Fruit fly (Drosophila melanogaster) whole organism, embryonic: ENCODE results near the gene Ciz1.

Experiments used
- Asciz ChIP-seq: fragments of 200-800 bp; sonication (Bioruptor generic); optimal IDR thresholded peaks from 2 replicates; lab custom pipeline; 2017; ENCODE audit warnings: missing biosample characterization, mild to moderate bottlenecking, missing genetic modification characterization, missing genetic modification reagents
- CG11504 ChIP-seq: fragments of 200-800 bp; sonication (Bioruptor generic); optimal IDR thresholded peaks from 3 replicates; lab custom pipeline; 2019; ENCODE audit warnings: missing biosample characterization, mild to moderate bottlenecking, missing genetic modification characterization, moderate library complexity
- CG12219 ChIP-seq: fragments of 200-800 bp; sonication (Bioruptor generic); optimal IDR thresholded peaks from 3 replicates; lab custom pipeline; 2018; ENCODE audit warnings: missing biosample characterization, mild to moderate bottlenecking, missing genetic modification characterization
- CG13296 ChIP-seq: fragments of 200-800 bp; sonication (Bioruptor generic); optimal IDR thresholded peaks from 3 replicates; lab custom pipeline; 2018; ENCODE audit warnings: missing biosample characterization, mild to moderate bottlenecking, missing genetic modification characterization
- CG14050 ChIP-seq: fragments of 200-800 bp; sonication (Bioruptor generic); IDR thresholded peaks from 3 replicates; pipeline ENCODE4 v1.3.6; 2022; ENCODE audit warnings: missing biosample characterization, missing genetic modification characterization
- CG14965 ChIP-seq: fragments of 200-800 bp; sonication (Bioruptor generic); optimal IDR thresholded peaks from 2 replicates; lab custom pipeline; 2016; ENCODE audit warnings: missing biosample characterization, missing genetic modification characterization, borderline replicate concordance
- CG15479 ChIP-seq: fragments of 200-800 bp; sonication (Bioruptor generic); optimal IDR thresholded peaks from 3 replicates; lab custom pipeline; 2019; ENCODE audit warnings: missing biosample characterization, mild to moderate bottlenecking, missing genetic modification characterization, moderate library complexity
- CG15601 ChIP-seq: fragments of 200-800 bp; sonication (Bioruptor generic); optimal IDR thresholded peaks from 3 replicates; lab custom pipeline; 2019; ENCODE audit warnings: missing biosample characterization, mild to moderate bottlenecking, missing genetic modification characterization, moderate library complexity
- CG17328 ChIP-seq: fragments of 200-800 bp; sonication (Bioruptor generic); IDR thresholded peaks from 2 replicates; pipeline ENCODE4 v1.3.6; 2022; ENCODE audit warnings: missing biosample characterization, missing genetic modification characterization
- CG2116 ChIP-seq: fragments of 200-800 bp; sonication (Bioruptor generic); optimal IDR thresholded peaks from 3 replicates; lab custom pipeline; 2018; ENCODE audit warnings: missing biosample characterization, mild to moderate bottlenecking, missing genetic modification characterization
- CG30403 ChIP-seq: fragments of 200-800 bp; sonication (Bioruptor generic); optimal IDR thresholded peaks from 3 replicates; lab custom pipeline; 2016; ENCODE audit warnings: missing biosample characterization, missing genetic modification characterization
- CG31224 ChIP-seq: fragments of 200-800 bp; sonication (Bioruptor generic); IDR thresholded peaks from 2 replicates; pipeline ENCODE4 v1.3.6; 2022; ENCODE audit warnings: missing biosample characterization, missing genetic modification characterization
- CG31388 ChIP-seq: fragments of 200-800 bp; sonication (Bioruptor generic); optimal IDR thresholded peaks from 2 replicates; lab custom pipeline; 2016; ENCODE audit warnings: missing biosample characterization, missing genetic modification characterization
- CG3163 ChIP-seq: fragments of 200-800 bp; sonication (Bioruptor generic); optimal IDR thresholded peaks from 3 replicates; lab custom pipeline; 2016; ENCODE audit warnings: missing biosample characterization, missing genetic modification characterization
- CG4360 ChIP-seq: fragments of 200-800 bp; sonication (Bioruptor generic); IDR thresholded peaks from 2 replicates; pipeline ENCODE4 v1.3.6; 2022; ENCODE audit warnings: missing biosample characterization, missing genetic modification characterization
- CG4820 ChIP-seq: fragments of 200-800 bp; sonication (Bioruptor generic); optimal IDR thresholded peaks from 3 replicates; lab custom pipeline; 2016; ENCODE audit warnings: missing biosample characterization, missing genetic modification characterization
- CG4854 ChIP-seq: fragments of 200-800 bp; sonication (Bioruptor generic); optimal IDR thresholded peaks from 2 replicates; lab custom pipeline; 2016; ENCODE audit warnings: missing biosample characterization, missing genetic modification characterization, inconsistent platforms
- CG6272 ChIP-seq: fragments of 200-800 bp; sonication (Bioruptor generic); IDR thresholded peaks from 2 replicates; pipeline ENCODE4 v1.3.6; 2022; ENCODE audit warnings: missing biosample characterization, missing genetic modification characterization
- CG8089 ChIP-seq: fragments of 200-800 bp; sonication (Bioruptor generic); optimal IDR thresholded peaks from 3 replicates; lab custom pipeline; 2016; ENCODE audit warnings: missing biosample characterization, missing genetic modification characterization
- CG8388 ChIP-seq: fragments of 200-800 bp; sonication (Bioruptor generic); optimal IDR thresholded peaks from 2 replicates; lab custom pipeline; 2019; ENCODE audit warnings: missing biosample characterization, mild to moderate bottlenecking, missing genetic modification characterization, moderate library complexity
- CG8478 ChIP-seq: fragments of >200 bp; optimal IDR thresholded peaks from 2 replicates; lab custom pipeline; 2018
- Camta ChIP-seq: fragments of 200-800 bp; sonication (Bioruptor generic); optimal IDR thresholded peaks from 2 replicates; lab custom pipeline; 2016; ENCODE audit warnings: missing biosample characterization, missing genetic modification characterization
- Dip2 ChIP-seq: fragments of 200-800 bp; sonication (Bioruptor generic); IDR thresholded peaks from 2 replicates; pipeline ENCODE4 v1.3.6; 2022; ENCODE audit warnings: missing biosample characterization, missing genetic modification characterization
- Dip3 ChIP-seq: fragments of 200-800 bp; sonication (Bioruptor generic); optimal IDR thresholded peaks from 3 replicates; lab custom pipeline; 2016; ENCODE audit warnings: missing biosample characterization, missing genetic modification characterization
- E2f1 ChIP-seq: fragments of 200-800 bp; sonication (Bioruptor generic); IDR thresholded peaks from 2 replicates; pipeline ENCODE4 v1.3.6; 2022; ENCODE audit warnings: missing biosample characterization, missing genetic modification characterization
- Elba2 ChIP-seq: fragments of 200-800 bp; sonication (Bioruptor generic); optimal IDR thresholded peaks from 3 replicates; lab custom pipeline; 2016; ENCODE audit warnings: missing biosample characterization, missing genetic modification characterization
- Fer3 ChIP-seq: fragments of 200-800 bp; sonication (Bioruptor generic); optimal IDR thresholded peaks from 2 replicates; lab custom pipeline; 2018; ENCODE audit warnings: missing biosample characterization, mild to moderate bottlenecking, missing genetic modification characterization, moderate library complexity
- Hsf ChIP-seq: fragments of 200-800 bp; sonication (Bioruptor generic); optimal IDR thresholded peaks from 3 replicates; lab custom pipeline; 2016; ENCODE audit warnings: missing biosample characterization, missing genetic modification characterization
- MESR4 ChIP-seq: fragments of 200-800 bp; sonication (Bioruptor generic); optimal IDR thresholded peaks from 2 replicates; lab custom pipeline; 2018; ENCODE audit warnings: missing biosample characterization, mild to moderate bottlenecking, missing genetic modification characterization, moderate library complexity
- NC2α ChIP-seq: fragments of 200-800 bp; sonication (Bioruptor generic); optimal IDR thresholded peaks from 2 replicates; lab custom pipeline; 2016; ENCODE audit warnings: missing biosample characterization, missing genetic modification characterization
- Opbp ChIP-seq: fragments of 200-800 bp; sonication (Bioruptor generic); IDR thresholded peaks from 3 replicates; pipeline ENCODE4 v1.3.6; 2022; ENCODE audit warnings: missing biosample characterization, missing genetic modification characterization; ENCODE audit not compliant: partially characterized antibody
- Pdp1 ChIP-seq, 2 experiments: fragments of 200-800 bp; sonication (Bioruptor generic); optimal IDR thresholded peaks; 3 replicates each; lab custom pipeline; 2016; ENCODE audit warnings: missing biosample characterization in 2 of 2, missing genetic modification characterization in 2 of 2, mild to moderate bottlenecking in 1 of 2, moderate library complexity in 1 of 2
- Usf ChIP-seq: fragments of 200-800 bp; sonication (Bioruptor generic); optimal IDR thresholded peaks from 2 replicates; lab custom pipeline; 2017; ENCODE audit warnings: missing genotype, missing biosample characterization, missing genetic modification characterization
- Xrp1 ChIP-seq: fragments of 200-800 bp; sonication (Bioruptor generic); IDR thresholded peaks from 2 replicates; pipeline ENCODE4 v1.3.6; 2022; ENCODE audit warnings: missing biosample characterization, missing genetic modification characterization
- ab ChIP-seq: fragments of 200-800 bp; sonication (Bioruptor generic); optimal IDR thresholded peaks from 2 replicates; lab custom pipeline; 2016; ENCODE audit warnings: missing biosample characterization, missing genetic modification characterization
- bab2 ChIP-seq: fragments of 200-800 bp; sonication (Bioruptor generic); optimal IDR thresholded peaks from 2 replicates; lab custom pipeline; 2016; ENCODE audit warnings: missing biosample characterization, missing genetic modification characterization
- fd102C ChIP-seq: fragments of 200-800 bp; sonication (Bioruptor generic); optimal IDR thresholded peaks from 2 replicates; lab custom pipeline; 2018; ENCODE audit warnings: missing biosample characterization, mild to moderate bottlenecking, missing genetic modification characterization, moderate library complexity
- grn ChIP-seq: fragments of 200-800 bp; sonication (Bioruptor generic); optimal IDR thresholded peaks from 3 replicates; lab custom pipeline; 2017; ENCODE audit warnings: missing biosample characterization, missing genetic modification characterization
- ham ChIP-seq: fragments of 200-800 bp; sonication (Bioruptor generic); IDR thresholded peaks from 2 replicates; pipeline ENCODE4 v1.3.6; 2022; ENCODE audit warnings: missing biosample characterization, missing genetic modification characterization
- mirr ChIP-seq: fragments of 200-800 bp; sonication (Bioruptor generic); optimal IDR thresholded peaks from 3 replicates; lab custom pipeline; 2018; ENCODE audit warnings: missing biosample characterization, mild to moderate bottlenecking, missing genetic modification characterization
- nerfin-2 ChIP-seq: fragments of 200-800 bp; sonication (Bioruptor generic); IDR thresholded peaks from 2 replicates; pipeline ENCODE4 v1.3.6; 2022; ENCODE audit warnings: missing biosample characterization, missing genetic modification characterization; ENCODE audit not compliant: partially characterized antibody
- otp ChIP-seq: fragments of 200-800 bp; sonication (Bioruptor generic); IDR thresholded peaks from 3 replicates; pipeline ENCODE4, ENCODE4 v1.3.6; 2022; ENCODE audit warnings: missing biosample characterization, missing genetic modification characterization
- row ChIP-seq: fragments of 200-800 bp; sonication (Bioruptor generic); IDR thresholded peaks from 3 replicates; pipeline ENCODE4 v1.3.6; 2022; ENCODE audit warnings: missing biosample characterization, missing genetic modification characterization
- run ChIP-seq: fragments of 200-800 bp; sonication (Bioruptor generic); optimal IDR thresholded peaks from 3 replicates; lab custom pipeline; 2018; ENCODE audit warnings: missing biosample characterization, mild to moderate bottlenecking, missing genetic modification characterization
- sens ChIP-seq: fragments of 200-800 bp; sonication (Bioruptor generic); peaks from one replicate; lab custom pipeline; 2016; ENCODE audit warnings: missing biosample characterization, missing genetic modification characterization
- slp2 ChIP-seq: fragments of 200-800 bp; sonication (Bioruptor generic); optimal IDR thresholded peaks from 2 replicates; lab custom pipeline; 2016; ENCODE audit warnings: missing biosample characterization, missing genetic modification characterization
- tgo ChIP-seq: fragments of 200-800 bp; sonication (Bioruptor generic); IDR thresholded peaks from 3 replicates; pipeline ENCODE4 v1.3.6; 2022; ENCODE audit warnings: missing biosample characterization, missing genetic modification characterization
- tll ChIP-seq, 2 experiments: fragments of 200-800 bp in 1 of 2; fragments of >200 bp in 1 of 2; sonication (Bioruptor generic) in 1 of 2; optimal IDR thresholded peaks; 2 replicates each; lab custom pipeline; 2017 to 2019; ENCODE audit warnings: missing biosample characterization in 2 of 2, missing genetic modification characterization in 2 of 2, mild to moderate bottlenecking in 1 of 2, moderate library complexity in 1 of 2
- toy ChIP-seq: fragments of 200-800 bp; sonication (Bioruptor generic); IDR thresholded peaks from 2 replicates; pipeline ENCODE4 v1.3.6; 2022; ENCODE audit warnings: missing biosample characterization, missing genetic modification characterization
- unc-4 ChIP-seq: fragments of 200-800 bp; sonication (Bioruptor generic); IDR thresholded peaks from 2 replicates; pipeline ENCODE4 v1.3.6; 2022; ENCODE audit warnings: missing biosample characterization, missing genetic modification characterization; ENCODE audit not compliant: partially characterized antibody

The Ciz1 gene

DNA sequence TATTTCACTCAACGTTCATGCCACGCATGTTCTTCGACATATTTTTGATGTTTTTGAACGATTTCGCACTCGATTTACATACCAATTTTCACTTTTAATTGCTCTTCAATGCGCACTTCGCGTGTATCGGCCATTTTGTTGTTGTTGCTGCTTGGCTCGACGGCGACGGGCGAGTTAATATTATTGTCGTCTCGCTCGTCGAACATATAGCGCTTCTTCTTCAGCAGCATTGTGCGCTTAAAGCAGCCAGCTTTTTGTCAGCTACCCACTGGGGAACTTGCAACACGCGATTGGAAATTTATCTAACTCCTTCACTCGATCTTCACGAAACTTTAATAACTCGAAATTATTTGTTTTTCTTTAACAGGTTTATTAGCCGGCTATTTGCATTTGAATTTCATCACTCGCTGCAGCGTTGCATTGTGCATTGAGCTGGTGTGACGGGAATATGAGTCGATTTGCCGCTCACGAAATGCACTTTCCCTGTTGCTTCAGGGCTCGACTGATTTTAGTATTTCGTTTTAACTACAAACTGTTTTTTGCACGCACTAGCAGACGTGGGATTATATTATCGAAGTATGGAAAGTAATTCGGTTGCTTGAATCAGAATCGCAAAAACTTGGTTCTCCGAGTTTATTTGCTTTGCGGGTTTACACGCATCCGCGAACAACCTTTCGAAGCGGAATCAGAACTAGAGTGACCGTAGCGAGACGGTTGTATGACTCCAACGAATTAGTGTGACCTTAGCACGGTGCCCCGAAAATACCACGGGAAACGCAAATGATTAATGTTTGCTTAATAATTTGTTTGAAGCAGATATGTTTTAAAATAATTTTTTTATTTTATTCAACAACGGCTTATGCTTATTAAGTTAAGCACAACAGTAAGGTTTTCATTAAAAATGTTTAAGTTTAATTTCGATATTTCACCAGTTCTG lies 9.6 kb upstream of the Ciz1 start, which contains the start of gene RasGAP1 (continued):
- TF ChIP-seq CG14965 (GFP tag; lab: Kevin White, UChicago) (no peak), CG31224 (GFP tag; lab: Robert Waterston, UW) (no peak), Elba2 (GFP tag; lab: Kevin White, UChicago) (no peak), Opbp (GFP tag; lab: Robert Waterston, UW) (peak; percentile 55; the same call in 2 of the 3 replicates), CG6272 (GFP tag; lab: Robert Waterston, UW) (no peak), CG11504 (tag; lab: Kevin White, UChicago) (peak; percentile 60), CG15479 (GFP tag; lab: Kevin White, UChicago) (peak; percentile 32), toy (GFP tag; lab: Robert Waterston, UW) (no peak), NC2α (no peak), CG4820 (GFP tag; lab: Kevin White, UChicago) (no peak), CG8388 (GFP tag; lab: Kevin White, UChicago) (no peak), row (GFP tag; lab: Robert Waterston, UW) (peak; percentile 11; the same call in 2 of the 3 replicates), nerfin-2 (GFP tag; lab: Robert Waterston, UW) (no peak), CG8089 (GFP tag; lab: Kevin White, UChicago) (no peak), grn (no peak), Hsf (no peak), Dip2 (GFP tag; lab: Robert Waterston, UW) (no peak), sens (peak; percentile 66), CG13296 (GFP tag; lab: Kevin White, UChicago) (no peak), MESR4 (GFP tag; lab: Kevin White, UChicago) (peak; percentile 11), Pdp1 (GFP tag; optimal IDR thresholded peaks at IDR 0.05; lab: Kevin White, UChicago) (peak in 1 of 2 experiments; percentile 10), Fer3 (no peak), CG4360 (GFP tag; lab: Robert Waterston, UW) (peak; percentile 88), fd102C (no peak), Usf (GFP tag; lab: Kevin White, UChicago) (no peak), tgo (GFP tag; lab: Robert Waterston, UW) (no peak), run (tag; lab: Kevin White, UChicago) (no peak), Asciz (no peak), E2f1 (GFP tag; lab: Robert Waterston, UW) (no peak), ab (GFP tag; lab: Kevin White, UChicago) (no peak), bab2 (GFP tag; lab: Kevin White, UChicago) (no peak), CG2116 (GFP tag; lab: Kevin White, UChicago) (peak; percentile 95), slp2 (GFP tag; lab: Kevin White, UChicago) (no peak), CG8478 (lab: Kevin White, UChicago) (peak; percentile 72), unc-4 (peak; percentile 71), CG15601 (tag; lab: Kevin White, UChicago) (no peak), ham (no peak), CG4854 (GFP tag; lab: Kevin White, UChicago) (no peak), CG31388 (no peak), CG30403 (GFP tag; lab: Kevin White, UChicago) (no peak), CG14050 (no peak), Dip3 (GFP tag; lab: Kevin White, UChicago) (no peak), CG17328 (no peak), tll (GFP tag; optimal IDR thresholded peaks at IDR 0.05; lab: Kevin White, UChicago) (peak in 1 of 2 experiments; percentile 25), CG3163 (GFP tag; lab: Kevin White, UChicago) (no peak), mirr (GFP tag; lab: Kevin White, UChicago) (no peak), Camta (GFP tag; lab: Kevin White, UChicago) (no peak), Xrp1 (GFP tag; lab: Robert Waterston, UW) (no peak), otp (no peak), CG12219 (GFP tag; lab: Kevin White, UChicago) (peak; percentile 18)
